Fruit fly (Drosophila melanogaster): ENCODE measurements around the gene Rpn12R.

DNA sequence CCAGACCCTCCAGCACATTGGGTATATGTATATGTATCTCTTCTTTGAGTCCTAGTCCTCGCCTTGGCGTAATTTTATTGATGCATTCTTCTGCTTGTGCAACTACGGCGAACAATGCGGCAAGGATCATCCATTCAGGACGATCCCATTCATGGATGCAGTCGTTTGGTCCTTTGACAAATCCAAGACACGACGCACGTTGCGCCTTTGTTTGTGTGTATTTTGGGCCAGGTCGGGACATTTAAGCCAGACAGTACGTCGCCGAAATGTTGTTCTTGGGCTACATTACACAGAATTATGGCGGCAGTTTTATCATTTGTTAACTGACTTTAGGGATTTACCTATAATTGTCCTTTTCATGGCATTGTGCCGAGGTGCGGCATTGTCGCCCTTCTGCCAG is 2.7 kb upstream of the Rpn12R start:
- TF ChIP-seq lov (optimal IDR thresholded peaks at IDR 0.05): no peak
- TF ChIP-seq lov (GFP tag; IDR thresholded peaks at IDR 0.05): no peak
- TF ChIP-seq CG13296 (GFP tag; optimal IDR thresholded peaks at IDR 0.05): no peak
- no peak for TF ChIP-seq Stat92E (GFP tag; optimal IDR thresholded peaks at IDR 0.05)
- no peak for TF ChIP-seq CG7987 (GFP tag; optimal IDR thresholded peaks at IDR 0.05)
- no peak for TF ChIP-seq Awh (GFP tag; IDR thresholded peaks at IDR 0.05)
- no peak for TF ChIP-seq fd64A (GFP tag; optimal IDR thresholded peaks at IDR 0.05)
- no peak for TF ChIP-seq CG13624 (GFP tag; optimal IDR thresholded peaks at IDR 0.05)
- no peak for TF ChIP-seq ase (GFP tag; IDR thresholded peaks at IDR 0.05)
- TF ChIP-seq E2f1 (GFP tag; IDR thresholded peaks at IDR 0.05): no peak
- TF ChIP-seq CG11093 (GFP tag; IDR thresholded peaks at IDR 0.05): no peak
- TF ChIP-seq CG31365 (tag; optimal IDR thresholded peaks at IDR 0.05): no peak
- TF ChIP-seq CG17186 (GFP tag; optimal IDR thresholded peaks at IDR 0.05): no peak
- TF ChIP-seq bowl (GFP tag; IDR thresholded peaks at IDR 0.05): no peak
